Worm (Caenorhabditis elegans) whole organism, early embryonic: ENCODE results near the gene K05F6.12.

Experiments
- B0310.2 ChIP-seq: sonication (generic microtip); optimal IDR thresholded peaks from 2 replicates; lab custom pipeline; 2016; ENCODE audit warnings: mild to moderate bottlenecking, missing genetic modification characterization, missing compliant biosample characterization
- aly-1 ChIP-seq: sonication (generic microtip); optimal IDR thresholded peaks from 2 replicates; lab custom pipeline; 2016; ENCODE audit warnings: missing genetic modification characterization, missing compliant biosample characterization
- ama-1 ChIP-seq: fragments of 150-350 bp; optimal IDR thresholded peaks from 2 replicates; lab custom pipeline; 2014
- ceh-13 ChIP-seq: fragments of 200-800 bp; sonication (Bioruptor generic); optimal IDR thresholded peaks from 2 replicates; lab custom pipeline; 2018; ENCODE audit warnings: mild to moderate bottlenecking, missing genetic modification characterization, missing compliant biosample characterization
- ceh-36 ChIP-seq: sonication (generic microtip); optimal IDR thresholded peaks from 2 replicates; lab custom pipeline; 2016; ENCODE audit warnings: missing genetic modification characterization, inconsistent platforms, missing compliant biosample characterization
- ets-7 ChIP-seq: sonication (generic microtip); optimal IDR thresholded peaks from 2 replicates; lab custom pipeline; 2016; ENCODE audit warnings: missing genotype, missing genetic modification characterization, missing compliant biosample characterization
- flt-1 ChIP-seq: fragments of 200-800 bp; sonication (Bioruptor generic); IDR thresholded peaks from 2 replicates; pipeline ENCODE4 v1.3.6; 2022; ENCODE audit warnings: missing genetic modification characterization, missing compliant biosample characterization
- hmbx-1 ChIP-seq: sonication (generic microtip); optimal IDR thresholded peaks from 2 replicates; lab custom pipeline; 2016; ENCODE audit warnings: mild to moderate bottlenecking, missing genetic modification characterization, missing compliant biosample characterization
- pes-1 ChIP-seq: fragments of 200-800 bp; sonication (Bioruptor generic); IDR thresholded peaks from 2 replicates; pipeline ENCODE4 v1.3.6; 2022; ENCODE audit warnings: missing genetic modification reagents, missing genetic modification characterization, missing compliant biosample characterization
- scrt-1 ChIP-seq: fragments of 200-800 bp; sonication (Bioruptor generic); IDR thresholded peaks from 2 replicates; pipeline ENCODE4 v1.3.6; 2022; ENCODE audit warnings: missing genetic modification characterization, missing compliant biosample characterization
- sea-1 ChIP-seq: fragments of 200-800 bp; sonication (Bioruptor generic); conservative IDR thresholded peaks from 2 replicates; pipeline ENCODE4 v1.3.6; 2022; ENCODE audit warnings: missing genetic modification characterization, missing compliant biosample characterization
- tbx-11 ChIP-seq: fragments of 200-800 bp; sonication (Bioruptor generic); IDR thresholded peaks from 2 replicates; pipeline ENCODE4 v1.3.6; 2022; ENCODE audit warnings: missing genetic modification characterization, missing compliant biosample characterization
- tbx-37 ChIP-seq: fragments of 200-800 bp; sonication (Bioruptor generic); conservative IDR thresholded peaks from 2 replicates; pipeline ENCODE4 v1.3.6; 2022; ENCODE audit warnings: missing genetic modification reagents, missing genetic modification characterization, missing compliant biosample characterization

DNA sequence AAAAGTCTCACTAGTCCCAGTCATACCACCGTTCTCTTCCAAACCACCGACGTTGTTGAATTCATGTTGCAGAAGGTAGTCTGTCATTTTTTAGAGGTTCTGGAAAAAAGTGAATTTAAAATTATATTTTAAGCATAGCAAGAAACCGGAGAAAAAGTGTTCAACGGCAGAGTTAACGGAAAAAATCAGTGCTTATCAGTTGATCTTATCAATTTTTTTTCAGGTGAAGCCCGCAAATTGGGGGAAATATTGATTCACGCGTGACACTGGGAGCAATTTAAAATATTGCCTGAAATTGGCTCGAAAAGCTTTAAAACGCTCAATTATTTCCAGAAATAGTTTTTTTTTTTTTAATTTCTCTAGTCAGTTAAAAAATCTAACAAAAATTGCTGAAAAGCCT is 34.2 kb downstream of the K05F6.12 start, which contains the start of gene math-38:
- TF ChIP-seq ceh-13 (no peak), ama-1 (lab: Kevin White, UChicago) (no peak), scrt-1 (GFP tag; lab: Robert Waterston, UW) (no peak), pes-1 (GFP tag; lab: Robert Waterston, UW) (no peak), ceh-36 (no peak), hmbx-1 (tag; lab: Kevin White, UChicago) (no peak), ets-7 (no peak), aly-1 (tag; lab: Kevin White, UChicago) (no peak), B0310.2 (tag; lab: Kevin White, UChicago) (no peak), sea-1 (GFP tag; lab: Robert Waterston, UW) (no peak), tbx-37 (no peak), flt-1 (GFP tag; lab: Robert Waterston, UW) (no peak), tbx-11 (GFP tag; lab: Robert Waterston, UW) (no peak)
